Fruit fly (Drosophila melanogaster) whole organism, embryonic: ENCODE data around the gene CG13454.

Experiments
- ATbp ChIP-seq: fragments of 200-800 bp; sonication (Bioruptor generic); optimal IDR thresholded peaks from 2 replicates; lab custom pipeline; 2017; ENCODE audit warnings: missing biosample characterization, mild to moderate bottlenecking, missing genetic modification characterization, missing genetic modification reagents
- CG10274 ChIP-seq: fragments of 200-800 bp; sonication (Bioruptor generic); optimal IDR thresholded peaks from 3 replicates; lab custom pipeline; 2017; ENCODE audit warnings: missing biosample characterization, mild to moderate bottlenecking, missing genetic modification characterization
- CG10321 ChIP-seq: fragments of 200-800 bp; sonication (Bioruptor generic); IDR thresholded peaks from 2 replicates; pipeline ENCODE4 v1.3.6; 2022; ENCODE audit warnings: missing biosample characterization, missing genetic modification characterization
- CG11504 ChIP-seq: fragments of 200-800 bp; sonication (Bioruptor generic); optimal IDR thresholded peaks from 3 replicates; lab custom pipeline; 2019; ENCODE audit warnings: missing biosample characterization, mild to moderate bottlenecking, missing genetic modification characterization, moderate library complexity
- CG12219 ChIP-seq: fragments of 200-800 bp; sonication (Bioruptor generic); optimal IDR thresholded peaks from 3 replicates; lab custom pipeline; 2018; ENCODE audit warnings: missing biosample characterization, mild to moderate bottlenecking, missing genetic modification characterization
- CG12299 ChIP-seq: fragments of 200-800 bp; sonication (Bioruptor generic); optimal IDR thresholded peaks from 2 replicates; lab custom pipeline; 2018; ENCODE audit warnings: missing biosample characterization, mild to moderate bottlenecking, missing genetic modification characterization
- CG1529 ChIP-seq: fragments of 200-800 bp; sonication (Bioruptor generic); optimal IDR thresholded peaks from 3 replicates; lab custom pipeline; 2018; ENCODE audit warnings: missing biosample characterization, missing genetic modification characterization
- CG18262 ChIP-seq: fragments of 200-800 bp; optimal IDR thresholded peaks from 3 replicates; lab custom pipeline; 2019; ENCODE audit warnings: missing biosample characterization, mild to moderate bottlenecking, missing genetic modification characterization, moderate library complexity
- CG18599 ChIP-seq: fragments of 200-800 bp; sonication (Bioruptor generic); optimal IDR thresholded peaks from 3 replicates; lab custom pipeline; 2017; ENCODE audit warnings: missing biosample characterization, missing genetic modification characterization, mild to moderate bottlenecking, moderate library complexity, missing genetic modification reagents
- CG18619 ChIP-seq: fragments of 200-800 bp; sonication (Bioruptor generic); optimal IDR thresholded peaks from 3 replicates; lab custom pipeline; 2017; ENCODE audit warnings: missing biosample characterization, mild to moderate bottlenecking, missing genetic modification characterization
- CG18764 ChIP-seq: fragments of 200-800 bp; sonication (Bioruptor generic); optimal IDR thresholded peaks from 3 replicates; lab custom pipeline; 2016; ENCODE audit warnings: missing biosample characterization, missing genetic modification characterization
- CG32767 ChIP-seq: fragments of 200-800 bp; sonication (Bioruptor generic); IDR thresholded peaks from 2 replicates; pipeline ENCODE4 v1.3.6; 2022; ENCODE audit warnings: missing biosample characterization, missing genetic modification characterization
- CG3281 ChIP-seq: fragments of 200-800 bp; sonication (Bioruptor generic); optimal IDR thresholded peaks from 3 replicates; lab custom pipeline; 2017; ENCODE audit warnings: missing biosample characterization, mild to moderate bottlenecking, missing genetic modification characterization
- CG4404 ChIP-seq: fragments of 200-800 bp; sonication (Bioruptor generic); IDR thresholded peaks from 2 replicates; pipeline ENCODE4 v1.3.6; 2022; ENCODE audit warnings: missing biosample characterization, missing genetic modification characterization
- CG4424 ChIP-seq: fragments of 200-800 bp; sonication (Bioruptor generic); optimal IDR thresholded peaks from 3 replicates; lab custom pipeline; 2016; ENCODE audit warnings: missing biosample characterization, missing genetic modification characterization
- CG5245 ChIP-seq: fragments of 200-800 bp; sonication (Bioruptor generic); optimal IDR thresholded peaks from 3 replicates; lab custom pipeline; 2016; ENCODE audit warnings: missing biosample characterization, missing genetic modification characterization
- CG6689 ChIP-seq: fragments of 200-800 bp; sonication (Bioruptor generic); IDR thresholded peaks from 2 replicates; pipeline ENCODE4 v1.3.6; 2022; ENCODE audit warnings: missing biosample characterization, missing genetic modification characterization
- CG8388 ChIP-seq: fragments of 200-800 bp; sonication (Bioruptor generic); optimal IDR thresholded peaks from 2 replicates; lab custom pipeline; 2019; ENCODE audit warnings: missing biosample characterization, mild to moderate bottlenecking, missing genetic modification characterization, moderate library complexity
- CG8478 ChIP-seq: fragments of >200 bp; optimal IDR thresholded peaks from 2 replicates; lab custom pipeline; 2018
- CG9932 ChIP-seq: fragments of 200-800 bp; sonication (Bioruptor generic); IDR thresholded peaks from 2 replicates; pipeline ENCODE4 v1.3.6; 2022; ENCODE audit warnings: missing biosample characterization, missing genetic modification characterization
- Camta ChIP-seq: fragments of 200-800 bp; sonication (Bioruptor generic); optimal IDR thresholded peaks from 2 replicates; lab custom pipeline; 2016; ENCODE audit warnings: missing biosample characterization, missing genetic modification characterization
- D ChIP-seq, 2 experiments: fragments of 200-800 bp in 1 of 2; fragments of >200 bp in 1 of 2; sonication (Bioruptor generic) in 1 of 2; optimal IDR thresholded peaks; 2 replicates in 1 of 2; 3 replicates in 1 of 2; lab custom pipeline; 2017; ENCODE audit warnings: mild to moderate bottlenecking in 1 of 2, missing biosample characterization in 1 of 2, missing genetic modification characterization in 1 of 2, missing genetic modification reagents in 1 of 2
- Dref ChIP-seq: fragments of 200-800 bp; sonication (Bioruptor generic); IDR thresholded peaks from 2 replicates; pipeline ENCODE4 v1.3.6; 2022; ENCODE audit warnings: missing biosample characterization, missing genetic modification characterization
- E2f2 ChIP-seq: fragments of 200-800 bp; sonication (Bioruptor generic); IDR thresholded peaks from 2 replicates; pipeline ENCODE4 v1.3.6; 2022; ENCODE audit warnings: missing biosample characterization, missing genetic modification characterization
- Fer2 ChIP-seq: fragments of 200-800 bp; sonication (Bioruptor generic); optimal IDR thresholded peaks from 2 replicates; lab custom pipeline; 2018; ENCODE audit warnings: missing biosample characterization, mild to moderate bottlenecking, missing genetic modification characterization, moderate library complexity
- Lhr ChIP-seq: fragments of 200-800 bp; sonication (Bioruptor generic); optimal IDR thresholded peaks from 3 replicates; lab custom pipeline; 2017; ENCODE audit warnings: mild to moderate bottlenecking, missing biosample characterization, missing genetic modification reagents, missing genetic modification characterization
- Med ChIP-seq: fragments of 200-800 bp; sonication (Bioruptor generic); peaks from one replicate; lab custom pipeline; 2016; ENCODE audit warnings: missing biosample characterization, missing genetic modification characterization, mild to moderate bottlenecking, inconsistent platforms, moderate library complexity
- Meics ChIP-seq: fragments of 200-800 bp; sonication (Bioruptor generic); optimal IDR thresholded peaks from 2 replicates; lab custom pipeline; 2017; ENCODE audit warnings: missing biosample characterization, mild to moderate bottlenecking, missing genetic modification characterization
- Oli ChIP-seq: fragments of 200-800 bp; sonication (Bioruptor generic); optimal IDR thresholded peaks from 2 replicates; lab custom pipeline; 2018; ENCODE audit warnings: missing biosample characterization, mild to moderate bottlenecking, missing genetic modification characterization, moderate library complexity
- Sox102F ChIP-seq: fragments of 200-800 bp; sonication (Bioruptor generic); optimal IDR thresholded peaks from 2 replicates; lab custom pipeline; 2018; ENCODE audit warnings: missing biosample characterization, mild to moderate bottlenecking, missing genetic modification characterization, moderate library complexity
- bcd ChIP-seq: fragments of 200-800 bp; sonication (Bioruptor generic); optimal IDR thresholded peaks from 2 replicates; lab custom pipeline; 2017; ENCODE audit warnings: missing biosample characterization, mild to moderate bottlenecking, missing genetic modification characterization
- br ChIP-seq: fragments of >200 bp; optimal IDR thresholded peaks from 2 replicates; lab custom pipeline; 2017
- bsh ChIP-seq, 2 experiments: fragments of 200-800 bp; sonication (Bioruptor generic); optimal IDR thresholded peaks; 2 replicates each; lab custom pipeline; 2017 to 2018; ENCODE audit warnings: mild to moderate bottlenecking in 2 of 2, missing biosample characterization in 2 of 2, missing genetic modification characterization in 2 of 2, moderate library complexity in 1 of 2
- btn ChIP-seq: fragments of 200-800 bp; sonication (Bioruptor generic); optimal IDR thresholded peaks from 2 replicates; lab custom pipeline; 2016; ENCODE audit warnings: missing biosample characterization, missing genetic modification characterization
- chm ChIP-seq: fragments of 200-800 bp; sonication (Bioruptor generic); IDR thresholded peaks from 2 replicates; pipeline ENCODE4 v1.3.6; 2022; ENCODE audit warnings: missing biosample characterization, missing genetic modification characterization
- dmrt99B ChIP-seq: fragments of 200-800 bp; sonication (Bioruptor generic); optimal IDR thresholded peaks from 2 replicates; lab custom pipeline; 2018; ENCODE audit warnings: missing biosample characterization, mild to moderate bottlenecking, missing genetic modification characterization, moderate library complexity
- esg ChIP-seq: fragments of 200-800 bp; sonication (Bioruptor generic); conservative IDR thresholded peaks from 2 replicates; pipeline ENCODE4 v1.3.6; 2022; ENCODE audit warnings: missing biosample characterization, missing genetic modification characterization
- fru ChIP-seq: fragments of >200 bp; optimal IDR thresholded peaks from 2 replicates; lab custom pipeline; 2017
- gem ChIP-seq: fragments of 200-800 bp; sonication (Bioruptor generic); optimal IDR thresholded peaks from 2 replicates; lab custom pipeline; 2019; ENCODE audit warnings: missing biosample characterization, mild to moderate bottlenecking, missing genetic modification characterization, moderate library complexity
- grau ChIP-seq: fragments of 200-800 bp; optimal IDR thresholded peaks from 3 replicates; lab custom pipeline; 2019; ENCODE audit warnings: missing biosample characterization, mild to moderate bottlenecking, missing genetic modification characterization, moderate library complexity
- kah ChIP-seq: fragments of 200-800 bp; sonication (Bioruptor generic); optimal IDR thresholded peaks from 2 replicates; lab custom pipeline; 2018; ENCODE audit warnings: missing biosample characterization, mild to moderate bottlenecking, missing genetic modification characterization
- nau ChIP-seq: fragments of 200-800 bp; sonication (Bioruptor generic); optimal IDR thresholded peaks from 3 replicates; lab custom pipeline; 2017; ENCODE audit warnings: missing biosample characterization, mild to moderate bottlenecking, missing genetic modification characterization, missing genetic modification reagents
- odd ChIP-seq: fragments of 200-800 bp; sonication (Bioruptor generic); optimal IDR thresholded peaks from 2 replicates; lab custom pipeline; 2017; ENCODE audit warnings: missing biosample characterization, mild to moderate bottlenecking, missing genetic modification characterization
- pho ChIP-seq: fragments of 200-800 bp; sonication (Bioruptor generic); optimal IDR thresholded peaks from 2 replicates; lab custom pipeline; 2016; ENCODE audit warnings: missing biosample characterization, missing genetic modification characterization
- prd ChIP-seq, 3 experiments: fragments of >200 bp in 2 of 3; fragments of 200-800 bp in 1 of 3; sonication (Bioruptor generic) in 1 of 3; optimal IDR thresholded peaks in 2 of 3; IDR thresholded peaks in 1 of 3; 2 replicates in 2 of 3; 3 replicates in 1 of 3; pipeline versions ENCODE4 v1.3.6 to Lab custom; 2017 to 2022; ENCODE audit warnings: missing biosample characterization in 1 of 3, missing genetic modification characterization in 1 of 3
- ranshi ChIP-seq: fragments of 200-800 bp; sonication (Bioruptor generic); IDR thresholded peaks from 2 replicates; pipeline ENCODE4 v1.3.6; 2022; ENCODE audit warnings: missing biosample characterization, missing genetic modification characterization
- sug ChIP-seq: fragments of 200-800 bp; optimal IDR thresholded peaks from 2 replicates; lab custom pipeline; 2019; ENCODE audit warnings: missing biosample characterization, mild to moderate bottlenecking, missing genetic modification characterization, moderate library complexity
- tap ChIP-seq: fragments of 200-800 bp; optimal IDR thresholded peaks from 3 replicates; lab custom pipeline; 2019; ENCODE audit warnings: missing biosample characterization, mild to moderate bottlenecking, missing genetic modification characterization, moderate library complexity
- tin ChIP-seq: fragments of 200-800 bp; sonication (Bioruptor generic); optimal IDR thresholded peaks from 3 replicates; lab custom pipeline; 2016; ENCODE audit warnings: missing biosample characterization, missing genetic modification characterization

Gene CG13454

dm6 chr3L:15493886-15494598 lies 22.8 kb downstream of the CG13454 start (continued):
- peak; percentile 21 for TF ChIP-seq CG8388 (GFP tag; lab: Kevin White, UChicago)
- TF ChIP-seq CG8478 (lab: Kevin White, UChicago), result no peak
- no peak for TF ChIP-seq CG12299 (tag; lab: Kevin White, UChicago)
- peak; percentile 7 for TF ChIP-seq sug (tag; lab: Kevin White, UChicago)
- TF ChIP-seq CG9932 (GFP tag; lab: Robert Waterston, UW), result peak; percentile 37; the same call in 1 of the 2 replicates
- TF ChIP-seq CG10321 (GFP tag; lab: Robert Waterston, UW), result no peak
- peak; percentile 5 for TF ChIP-seq odd (GFP tag; lab: Kevin White, UChicago)
- TF ChIP-seq CG18764, result peak; percentile 77
- peak; percentile 63 for TF ChIP-seq gem (tag; lab: Kevin White, UChicago)
- TF ChIP-seq CG3281, result peak; percentile 54
- TF ChIP-seq CG18619, result no peak
- peak; percentile 42 for TF ChIP-seq Sox102F
- TF ChIP-seq esg (GFP tag; lab: Robert Waterston, UW), result no peak
- TF ChIP-seq E2f2 (GFP tag; lab: Robert Waterston, UW), result no peak
- TF ChIP-seq CG32767, result no peak
- peak; percentile 3 for TF ChIP-seq kah (GFP tag; lab: Kevin White, UChicago)
- no peak for TF ChIP-seq Camta (GFP tag; lab: Kevin White, UChicago)
- peak; percentile 40 for TF ChIP-seq ATbp (GFP tag; lab: Kevin White, UChicago)
- no peak for TF ChIP-seq br (lab: Kevin White, UChicago)
- peak; percentile 44 for TF ChIP-seq CG18599 (GFP tag; lab: Kevin White, UChicago)
- TF ChIP-seq CG11504 (tag; lab: Kevin White, UChicago), result peak; percentile 70
- peak; percentile 60 for TF ChIP-seq tap
- no peak for TF ChIP-seq btn (GFP tag; lab: Kevin White, UChicago)
- peak; percentile 30 for TF ChIP-seq grau (tag; lab: Kevin White, UChicago)
- peak in 1 of 2 experiments; percentile 1 for TF ChIP-seq bsh (GFP tag; optimal IDR thresholded peaks at IDR 0.05; lab: Kevin White, UChicago)
- peak; percentile 35 for TF ChIP-seq Oli (tag; lab: Kevin White, UChicago)
- TF ChIP-seq CG1529 (GFP tag; lab: Kevin White, UChicago), result no peak
- peak; percentile 73 for TF ChIP-seq dmrt99B (tag; lab: Kevin White, UChicago)
- peak; percentile 29 for TF ChIP-seq CG4424 (GFP tag; lab: Kevin White, UChicago)
- TF ChIP-seq CG10274, result no peak
- TF ChIP-seq CG12219 (GFP tag; lab: Kevin White, UChicago), result no peak
- TF ChIP-seq CG6689, result 0 out of 2 replicates have a peak, but pooled peaks have one; percentile 9
- TF ChIP-seq CG18262 (tag; lab: Kevin White, UChicago), result peak; percentile 29
- TF ChIP-seq ranshi (GFP tag; lab: Robert Waterston, UW), result 0 out of 2 replicates have a peak, but pooled peaks have one; percentile 12
- TF ChIP-seq Lhr (GFP tag; lab: Kevin White, UChicago), result no peak
- no peak for TF ChIP-seq Dref (GFP tag; lab: Robert Waterston, UW)
- peak; percentile 34 for TF ChIP-seq bcd
- TF ChIP-seq Meics (GFP tag; lab: Kevin White, UChicago), result peak; percentile 8
- TF ChIP-seq fru (lab: Kevin White, UChicago), result no peak
- no peak for TF ChIP-seq tin (GFP tag; lab: Kevin White, UChicago)
- no peak for TF ChIP-seq CG4404 (GFP tag; lab: Robert Waterston, UW)
- TF ChIP-seq nau, result no peak
- no peak for TF ChIP-seq Fer2
- TF ChIP-seq prd (optimal IDR thresholded peaks at IDR 0.05; lab: Kevin White, UChicago), result no peak
- 0 out of 3 replicates have a peak, but pooled peaks have one; percentile 26 for TF ChIP-seq prd (GFP tag; IDR thresholded peaks at IDR 0.05; lab: Robert Waterston, UW)
- TF ChIP-seq Med (GFP tag; lab: Kevin White, UChicago), result no peak
- 0 out of 2 replicates have a peak, but pooled peaks have one; percentile 37 for TF ChIP-seq chm (GFP tag; lab: Robert Waterston, UW)
- TF ChIP-seq pho, result no peak
- peak; percentile 26 for TF ChIP-seq CG5245 (GFP tag; lab: Kevin White, UChicago)
- no peak for TF ChIP-seq D (optimal IDR thresholded peaks at IDR 0.05; lab: Kevin White, UChicago)
- peak; percentile 33 for TF ChIP-seq D (GFP tag; optimal IDR thresholded peaks at IDR 0.05; lab: Kevin White, UChicago)
